Fruit fly (Drosophila melanogaster): ENCODE results near the gene mbc.

DNA sequence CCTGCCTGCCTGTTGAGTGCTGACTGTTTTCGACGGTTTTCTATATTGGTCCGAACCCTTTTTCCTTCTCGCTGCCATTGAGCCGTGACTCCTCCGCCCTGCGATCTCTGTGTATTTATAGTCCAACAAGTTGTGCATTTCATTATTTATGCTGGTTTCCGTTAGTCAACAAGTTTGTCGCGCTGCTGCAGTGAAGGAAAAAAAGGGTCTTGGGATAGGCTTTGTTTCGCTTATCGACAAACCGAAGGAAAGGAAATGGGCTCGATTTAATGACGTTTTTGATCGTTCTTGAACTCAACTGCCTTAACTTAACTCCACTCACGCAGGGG is 6.0 kb downstream of the mbc start:
- TF ChIP-seq tj (GFP tag; optimal IDR thresholded peaks at IDR 0.05) (no peak), kay (GFP tag; ENCODE audit: borderline replicate concordance) (peak; percentile 20), CG7045 (GFP tag; optimal IDR thresholded peaks at IDR 0.05) (no peak), cic (GFP tag; optimal IDR thresholded peaks at IDR 0.05) (no peak), Clk (GFP tag; optimal IDR thresholded peaks at IDR 0.05) (no peak), pad (GFP tag; optimal IDR thresholded peaks at IDR 0.05) (no peak), cnc (optimal IDR thresholded peaks at IDR 0.05) (no peak), CG5204 (GFP tag; optimal IDR thresholded peaks at IDR 0.05) (no peak), CG1620 (GFP tag; optimal IDR thresholded peaks at IDR 0.05) (no peak), CG33017 (tag; optimal IDR thresholded peaks at IDR 0.05) (no peak), ovo (GFP tag; optimal IDR thresholded peaks at IDR 0.05) (no peak), CG11617 (GFP tag; optimal IDR thresholded peaks at IDR 0.05) (no peak), CG12768 (GFP tag; optimal IDR thresholded peaks at IDR 0.05) (no peak), Mnt (GFP tag; optimal IDR thresholded peaks at IDR 0.05) (no peak)
